Worm (Caenorhabditis elegans): Measurements from ENCODE around the gene cest-10.

The cest-10 gene

ce11 chrIV:7205969-7206368 lies 25.6 kb downstream of the cest-10 start, which contains the start of gene kcc-1:
Gene kcc-1, plus strand, starts transcription at chrIV:7206269.
- TF ChIP-seq unc-62 (GFP tag; optimal IDR thresholded peaks at IDR 0.05): no peak

DNA sequence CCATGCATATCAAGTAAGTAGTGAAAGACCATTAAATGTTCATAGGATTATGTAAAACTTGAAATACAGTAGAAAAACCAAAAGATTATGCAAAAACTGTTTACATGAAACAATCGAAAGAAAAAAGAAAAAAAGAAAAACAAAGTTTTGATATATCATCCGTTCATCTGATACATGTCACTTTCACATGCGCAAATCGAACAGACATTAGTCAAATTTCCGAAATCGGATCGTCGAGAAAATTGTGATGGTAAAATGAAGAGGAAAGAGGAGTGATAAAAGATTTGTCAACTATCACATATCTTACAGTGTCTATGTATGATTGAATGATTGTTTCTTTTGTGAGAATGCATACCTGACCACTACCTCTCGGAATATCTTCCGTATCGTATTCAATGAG lies 28.6 kb downstream of the cest-10 start:
- TF ChIP-seq unc-62 (GFP tag; optimal IDR thresholded peaks at IDR 0.05): no peak

DNA sequence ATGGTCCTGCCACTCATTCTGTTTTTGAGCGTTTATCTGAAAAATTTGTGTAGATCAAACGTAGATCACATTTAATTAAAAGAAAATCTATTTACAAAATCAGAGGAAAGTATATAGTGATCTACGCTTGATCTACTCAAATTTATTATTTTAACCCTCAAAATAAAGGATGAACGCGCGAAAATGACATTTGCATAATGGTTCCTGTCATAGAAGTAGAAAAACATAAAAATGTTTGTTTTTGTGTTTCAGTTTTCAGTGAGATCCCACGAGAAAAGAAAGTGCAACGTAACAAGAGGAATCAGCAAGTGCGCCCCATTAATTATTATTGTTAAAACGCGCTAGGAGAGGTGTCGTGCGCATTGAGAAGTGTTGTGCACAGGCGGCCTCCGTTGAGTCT lies 31.0 kb downstream of the cest-10 start:
- TF ChIP-seq unc-62 (GFP tag; optimal IDR thresholded peaks at IDR 0.05): no peak

ce11 chrIV:7212769-7213168 lies 32.4 kb downstream of the cest-10 start:
- TF ChIP-seq unc-62 (GFP tag; optimal IDR thresholded peaks at IDR 0.05): no peak

DNA sequence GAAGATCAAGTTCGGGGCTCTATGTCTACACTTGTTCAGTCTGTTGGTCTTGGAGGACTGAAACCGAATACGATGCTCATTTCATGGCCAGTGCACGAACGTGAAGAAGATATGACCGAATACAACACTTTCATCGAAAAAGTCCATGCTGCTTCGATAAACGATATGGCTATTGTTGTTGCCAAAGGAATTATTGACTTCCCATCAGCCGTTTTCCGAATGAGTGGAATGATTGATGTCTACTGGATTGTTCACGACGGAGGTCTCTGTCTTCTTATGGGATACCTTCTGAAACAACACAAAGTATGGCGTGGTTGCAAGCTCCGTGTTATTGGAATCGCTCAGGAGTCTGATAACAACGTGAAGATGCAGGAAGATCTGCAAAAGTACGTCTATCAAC lies 35.9 kb downstream of the cest-10 start:
- TF ChIP-seq unc-62 (GFP tag; optimal IDR thresholded peaks at IDR 0.05): no peak

DNA sequence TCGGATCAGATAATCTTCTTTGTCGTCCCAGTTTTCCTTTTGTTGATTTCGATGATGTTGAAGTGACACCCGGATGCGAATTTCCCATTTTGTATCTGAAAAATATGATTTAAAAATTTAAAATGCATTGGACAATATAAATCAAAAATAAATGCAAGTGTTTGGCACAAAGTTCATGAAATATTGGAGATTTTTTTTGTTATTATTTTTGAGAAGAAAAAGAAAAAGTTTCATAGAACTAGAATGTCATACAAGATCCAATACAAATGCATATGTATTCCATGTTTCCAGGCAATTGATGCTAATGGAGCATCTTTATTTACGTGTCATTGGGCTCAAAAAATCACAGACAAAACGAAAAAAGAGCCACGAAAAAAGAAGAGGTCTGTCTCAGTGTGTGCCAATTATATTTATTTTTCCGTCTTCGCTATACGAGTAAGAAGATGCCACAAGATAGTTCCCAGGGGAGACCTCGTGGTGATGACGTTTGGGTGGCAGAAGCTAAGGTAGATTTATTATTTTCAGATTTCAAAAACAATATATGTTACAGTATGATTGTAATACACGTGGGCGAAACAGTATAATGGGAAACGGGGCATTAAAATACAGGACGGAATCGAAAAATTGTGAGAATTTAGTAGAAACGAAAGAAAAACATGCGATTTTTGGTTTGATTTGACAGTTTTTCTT lies 39.2 kb downstream of the cest-10 start, which contains the start of the genes glb-23 and R13A1.1:
TSS of gene glb-23 (minus strand) at position 101 of the 690 bp plus-strand sequence.
TSS of gene R13A1.1 (plus strand) at position 640 of the 690 bp plus-strand sequence.
- TF ChIP-seq unc-62 (GFP tag; optimal IDR thresholded peaks at IDR 0.05): no peak

DNA sequence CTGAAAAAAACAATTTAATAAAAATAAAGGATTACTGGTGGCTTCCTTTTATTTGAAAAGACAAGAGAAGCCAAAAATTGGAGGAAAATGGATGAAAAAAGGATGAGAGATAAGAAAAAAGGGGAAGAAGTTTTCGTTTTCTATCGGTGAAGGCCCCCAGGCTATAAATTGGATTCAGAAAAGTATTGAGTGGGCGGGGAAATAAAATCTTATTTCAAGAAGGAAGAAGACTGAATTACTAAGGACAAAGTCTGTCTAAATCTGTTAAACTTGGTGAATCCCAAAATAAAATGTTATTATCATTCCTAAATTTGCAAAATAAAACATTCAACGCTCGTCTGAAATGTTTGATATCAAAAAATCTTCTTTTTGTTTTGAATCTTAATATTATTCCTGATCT lies 41.7 kb downstream of the cest-10 start:
- no peak for TF ChIP-seq unc-62 (GFP tag; optimal IDR thresholded peaks at IDR 0.05)

- no peak for TF ChIP-seq unc-62 (GFP tag; optimal IDR thresholded peaks at IDR 0.05)
These were observed 46.7 kb downstream of the cest-10 start, which contains the start of gene R13A1.10 for ce11 chrIV:7227072-7227471. Gene R13A1.10, minus strand, starts transcription at chrIV:7227172.

DNA sequence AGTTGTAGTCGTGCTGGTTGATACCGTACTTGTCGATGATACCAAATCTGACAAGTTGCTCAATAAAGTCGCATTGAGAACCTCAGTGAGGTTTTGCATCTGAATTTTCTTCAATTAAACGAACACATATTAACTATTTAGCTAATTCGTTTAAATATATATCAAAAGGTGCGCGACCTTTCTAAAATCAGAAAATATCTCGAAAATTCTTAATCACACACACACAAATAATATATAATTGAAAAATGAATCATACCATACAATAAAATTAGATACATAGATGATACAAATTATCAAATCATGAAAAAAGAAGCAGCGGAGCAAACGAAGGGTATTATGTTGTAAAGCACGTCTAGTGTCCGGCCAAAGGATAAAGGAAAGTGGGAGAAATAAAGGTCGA lies 47.9 kb downstream of the cest-10 start, which contains the start of gene D2024.5:
TSS of gene D2024.5 (minus strand) at position 101 of the 400 bp plus-strand sequence.
- no peak for TF ChIP-seq unc-62 (GFP tag; optimal IDR thresholded peaks at IDR 0.05)

DNA sequence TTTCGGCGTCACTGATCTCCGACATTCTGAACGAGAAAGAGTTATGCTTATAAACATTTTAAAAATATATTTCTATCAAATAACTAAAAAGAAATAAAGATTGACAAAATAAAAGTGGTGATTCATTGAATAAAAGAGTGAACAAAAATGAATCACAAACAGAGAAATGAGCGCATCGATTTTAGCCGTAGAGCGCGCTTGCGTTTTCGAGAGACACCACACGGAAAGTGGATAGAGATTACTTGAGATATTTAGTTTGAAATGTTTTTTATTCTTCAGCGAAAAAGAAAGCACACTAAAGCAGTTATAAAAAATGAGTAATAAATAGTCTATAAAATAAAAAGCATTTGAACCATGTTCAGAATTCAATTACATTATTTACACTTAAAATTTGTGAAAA lies 49.8 kb downstream of the cest-10 start, which contains the start of gene cap-1:
TSS of gene cap-1 (minus strand) at position 26 of the 400 bp plus-strand sequence.
- TF ChIP-seq unc-62 (GFP tag; optimal IDR thresholded peaks at IDR 0.05): no peak

ce11 chrIV:7230935-7231334 lies 50.6 kb downstream of the cest-10 start, which contains the start of gene D2024.4:
Gene D2024.4, plus strand, starts transcription at chrIV:7231235.
- no peak for TF ChIP-seq unc-62 (GFP tag; optimal IDR thresholded peaks at IDR 0.05)
